Worm (Caenorhabditis elegans) whole organism, mixed stage, embryonic: Measurements from ENCODE around the gene F25D1.3.

Experiments
- bed-3 ChIP-seq: fragments of 200-800 bp; sonication (Bioruptor generic); optimal IDR thresholded peaks from 3 replicates; lab custom pipeline; 2018; ENCODE audit warnings: mild to moderate bottlenecking, missing genetic modification characterization, moderate library complexity, missing compliant biosample characterization
- ceh-83 ChIP-seq: fragments of 200-800 bp; sonication (Bioruptor generic); optimal IDR thresholded peaks from 2 replicates; lab custom pipeline; 2018; ENCODE audit warnings: mild to moderate bottlenecking, missing genetic modification characterization, missing compliant biosample characterization
- ham-2 ChIP-seq: fragments of 200-800 bp; sonication (Bioruptor generic); optimal IDR thresholded peaks from 2 replicates; lab custom pipeline; 2018; ENCODE audit warnings: mild to moderate bottlenecking, missing genetic modification characterization, missing compliant biosample characterization
- mab-5 ChIP-seq: fragments of 150-350 bp; optimal IDR thresholded peaks from 2 replicates; lab custom pipeline; 2014; ENCODE audit warnings: missing biosample characterization, missing genetic modification characterization
- nhr-12 ChIP-seq: fragments of 150-350 bp; optimal IDR thresholded peaks from 2 replicates; lab custom pipeline; 2014; ENCODE audit warnings: missing biosample characterization, missing genetic modification characterization
- nhr-237 ChIP-seq: fragments of 150-350 bp; optimal IDR thresholded peaks from 2 replicates; lab custom pipeline; 2014; ENCODE audit warnings: missing biosample characterization, missing genetic modification characterization
- nhr-76 ChIP-seq: sonication (generic microtip); optimal IDR thresholded peaks from 2 replicates; lab custom pipeline; 2017; ENCODE audit warnings: missing biosample characterization, missing genetic modification characterization
- pha-4 ChIP-seq: fragments of 150-350 bp; optimal IDR thresholded peaks from 2 replicates; lab custom pipeline; 2018; ENCODE audit warnings: missing biosample characterization, missing genetic modification reagents, missing genetic modification characterization
- ztf-11 ChIP-seq: fragments of 150-350 bp; optimal IDR thresholded peaks from 2 replicates; lab custom pipeline; 2014; ENCODE audit warnings: missing biosample characterization, missing genetic modification characterization

DNA sequence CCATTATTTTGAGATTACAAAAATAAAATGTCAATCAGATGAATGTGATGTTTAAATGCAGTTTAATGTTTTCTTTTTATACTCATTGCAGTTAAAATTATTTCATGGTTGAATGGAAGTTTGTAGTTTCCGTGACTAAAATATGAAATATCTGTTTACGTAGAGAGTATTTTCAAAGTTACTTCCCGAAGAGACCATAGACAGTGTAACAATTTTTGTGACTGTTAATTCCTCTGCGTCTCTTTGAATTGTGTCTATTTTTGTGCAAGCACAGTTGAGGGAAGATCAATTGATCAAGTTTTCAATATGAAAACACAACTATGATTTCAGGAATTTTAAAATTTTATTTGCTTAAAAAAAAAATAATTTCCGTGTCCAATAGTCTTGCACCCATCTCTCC, 18.2 kb downstream of the F25D1.3 start, which contains the start of gene F25D1.5:
- TF ChIP-seq ham-2, result no peak
- no peak for TF ChIP-seq bed-3 (GFP tag; lab: Kevin White, UChicago)
- TF ChIP-seq pha-4 (tag; lab: Kevin White, UChicago), result no peak
- TF ChIP-seq mab-5 (tag; lab: Kevin White, UChicago), result no peak
- no peak for TF ChIP-seq nhr-76 (tag; lab: Kevin White, UChicago)
- no peak for TF ChIP-seq nhr-12 (tag; lab: Kevin White, UChicago)
- TF ChIP-seq ztf-11, result no peak
- TF ChIP-seq ceh-83 (GFP tag; lab: Kevin White, UChicago), result no peak
- TF ChIP-seq nhr-237 (tag; lab: Kevin White, UChicago), result no peak
